Worm (Caenorhabditis elegans) whole organism, dauer: Measurements from ENCODE around the gene C44B11.4.

Experiments used
- unc-62 ChIP-seq: sonication (generic microtip); optimal IDR thresholded peaks from 2 replicates; lab custom pipeline; 2017; ENCODE audit warnings: missing biosample characterization, missing genetic modification reagents, missing genetic modification characterization

C44B11.4 gene

ce11 chrIII:3152848-3153247 lies 9.3 kb upstream of the C44B11.4 start, which contains the start of gene C44B11.6:
Gene C44B11.6, plus strand, starts transcription at chrIII:3153148.
- no peak for TF ChIP-seq unc-62 (GFP tag; lab: Kevin White, UChicago)

DNA sequence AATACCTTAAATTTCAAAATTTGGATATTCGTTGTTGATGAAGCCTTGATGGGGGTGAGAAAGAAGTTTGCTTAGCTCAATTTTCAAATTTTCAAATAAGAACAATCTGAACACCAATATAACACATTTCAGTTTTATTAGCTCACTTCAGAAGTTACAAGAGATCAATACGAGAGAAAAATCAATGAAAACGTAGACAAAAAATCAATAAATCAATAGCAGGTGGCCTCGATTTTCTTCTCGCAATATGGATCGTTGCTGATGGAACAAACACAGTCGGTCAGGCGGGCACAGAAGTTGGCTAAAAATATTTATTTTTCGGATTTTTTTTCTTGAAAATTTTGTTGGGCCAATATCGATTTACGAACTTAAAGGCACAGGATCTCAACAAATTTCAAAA lies 1.5 kb downstream of the C44B11.4 start:
- no peak for TF ChIP-seq unc-62 (GFP tag; lab: Kevin White, UChicago)

ce11 chrIII:3140227-3140626 lies 3.3 kb downstream of the C44B11.4 start:
- no peak for TF ChIP-seq unc-62 (GFP tag; lab: Kevin White, UChicago)

DNA sequence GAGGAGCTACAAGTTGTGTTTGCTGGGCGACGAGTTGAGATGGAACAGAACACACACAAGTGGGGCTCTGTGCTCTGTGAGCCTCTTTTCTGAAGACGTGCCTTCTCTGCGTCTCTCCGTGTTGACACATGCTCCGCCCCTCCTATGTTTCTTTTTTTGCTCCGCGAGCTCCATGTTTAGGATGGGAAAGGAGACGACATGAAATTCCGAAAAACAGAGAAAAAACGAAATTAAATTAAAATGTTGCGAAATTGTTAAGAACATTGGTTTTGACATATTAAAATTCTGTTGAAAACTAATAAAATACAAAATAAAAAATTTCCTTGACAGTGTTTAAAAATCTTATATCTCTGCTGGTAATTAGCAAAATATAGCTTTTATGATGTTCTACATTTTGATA lies 4.4 kb downstream of the C44B11.4 start, which contains the start of gene mec-12:
TSS of gene mec-12 (minus strand) at position 91 of the 400 bp plus-strand sequence.
- TF ChIP-seq unc-62 (GFP tag; lab: Kevin White, UChicago), result no peak

ce11 chrIII:3138087-3138486 lies 5.5 kb downstream of the C44B11.4 start:
- no peak for TF ChIP-seq unc-62 (GFP tag; lab: Kevin White, UChicago)

- TF ChIP-seq unc-62 (GFP tag; lab: Kevin White, UChicago), result no peak
Observed at ce11 chrIII:3136325-3137001, 7.1 kb downstream of the C44B11.4 start.

DNA sequence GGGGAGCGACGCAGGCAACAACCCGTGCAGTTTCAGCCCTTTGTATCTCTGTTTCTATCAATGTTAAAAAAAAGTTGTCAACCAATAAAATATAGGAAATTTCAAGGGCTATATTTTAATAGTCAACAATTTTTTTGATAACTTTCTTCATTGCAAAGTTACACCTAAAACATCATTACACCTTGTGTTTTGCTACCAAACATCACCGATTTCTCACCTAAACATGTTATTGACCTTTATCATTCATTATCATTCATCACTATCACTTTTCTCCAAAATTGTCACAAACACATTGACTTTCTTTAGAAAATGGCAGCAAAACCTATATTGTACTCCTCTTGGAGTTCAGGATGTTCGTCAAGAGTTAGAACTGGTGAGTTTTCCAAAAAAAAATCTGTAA lies 14.5 kb downstream of the C44B11.4 start, which contains the start of gene Y53G8B.1:
TSS of gene Y53G8B.1 (plus strand) at position 242 of the 400 bp plus-strand sequence.
- no peak for TF ChIP-seq unc-62 (GFP tag; lab: Kevin White, UChicago)

DNA sequence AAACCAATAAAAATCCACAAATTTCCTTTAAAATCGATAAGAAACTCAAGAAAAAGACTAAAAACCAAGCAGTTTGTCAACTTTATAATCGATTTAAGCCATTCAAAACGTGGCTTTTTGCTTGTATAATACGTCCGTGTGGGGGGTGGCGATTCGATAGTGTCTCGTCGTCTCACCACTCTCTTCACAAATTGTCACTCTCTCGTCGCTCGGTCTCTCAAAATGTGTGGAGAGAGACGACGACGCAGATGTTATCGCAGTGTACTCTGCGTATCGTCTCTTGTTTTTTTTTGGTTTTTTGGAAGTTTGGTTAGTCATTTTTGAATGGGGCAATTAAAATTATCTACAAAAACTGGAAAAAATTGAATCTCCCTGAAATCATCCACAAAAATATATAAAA lies 15.9 kb downstream of the C44B11.4 start:
- no peak for TF ChIP-seq unc-62 (GFP tag; lab: Kevin White, UChicago)

DNA sequence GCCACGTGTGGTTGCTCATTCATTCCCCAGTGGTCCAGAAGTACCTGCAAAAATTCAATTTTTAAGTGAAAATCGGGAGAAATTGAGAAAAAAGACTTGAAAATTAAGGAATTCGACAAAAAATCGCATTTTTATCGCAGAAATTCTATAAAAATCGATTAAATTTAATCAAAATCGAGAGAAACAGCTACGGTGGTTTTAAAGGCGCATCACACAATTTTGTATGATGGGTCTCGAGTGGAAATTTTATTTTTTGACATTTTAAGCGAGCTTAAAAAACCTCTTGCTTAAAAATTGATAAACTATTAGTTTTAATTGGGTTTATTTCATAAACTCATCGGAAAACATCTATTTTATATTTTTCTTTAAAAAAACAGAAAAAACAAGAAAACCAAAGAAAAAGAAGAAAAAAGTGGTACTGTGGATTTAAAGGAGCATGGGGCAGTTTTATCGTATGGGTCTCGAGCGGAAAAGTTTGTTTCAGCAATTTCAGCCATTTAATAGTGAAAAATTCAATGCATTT lies 16.4 kb downstream of the C44B11.4 start, which contains the start of gene nipa-1:
TSS of gene nipa-1 (minus strand) at position 51 of the 523 bp plus-strand sequence.
- no peak for TF ChIP-seq unc-62 (GFP tag; lab: Kevin White, UChicago)

ce11 chrIII:3124209-3124786 lies 19.3 kb downstream of the C44B11.4 start:
- no peak for TF ChIP-seq unc-62 (GFP tag; lab: Kevin White, UChicago)

DNA sequence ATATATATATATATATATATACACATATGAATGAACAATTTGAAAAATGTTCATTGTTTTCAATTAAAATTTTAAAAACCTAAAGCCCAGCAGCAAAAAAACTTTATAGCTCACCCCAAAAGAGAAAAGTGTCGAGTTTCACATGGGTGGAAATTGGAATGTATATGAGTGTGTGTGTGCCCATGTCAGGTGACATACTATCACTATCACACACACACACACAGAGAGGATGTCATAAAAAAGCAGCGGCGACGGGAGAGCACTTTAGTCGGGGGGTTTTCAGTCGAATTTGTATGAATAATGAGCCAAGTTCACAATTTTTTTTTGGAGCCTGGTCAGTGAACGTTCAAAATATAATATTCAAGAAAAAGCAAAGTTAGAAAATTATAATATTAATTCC lies 23.6 kb downstream of the C44B11.4 start:
- no peak for TF ChIP-seq unc-62 (GFP tag; lab: Kevin White, UChicago)

DNA sequence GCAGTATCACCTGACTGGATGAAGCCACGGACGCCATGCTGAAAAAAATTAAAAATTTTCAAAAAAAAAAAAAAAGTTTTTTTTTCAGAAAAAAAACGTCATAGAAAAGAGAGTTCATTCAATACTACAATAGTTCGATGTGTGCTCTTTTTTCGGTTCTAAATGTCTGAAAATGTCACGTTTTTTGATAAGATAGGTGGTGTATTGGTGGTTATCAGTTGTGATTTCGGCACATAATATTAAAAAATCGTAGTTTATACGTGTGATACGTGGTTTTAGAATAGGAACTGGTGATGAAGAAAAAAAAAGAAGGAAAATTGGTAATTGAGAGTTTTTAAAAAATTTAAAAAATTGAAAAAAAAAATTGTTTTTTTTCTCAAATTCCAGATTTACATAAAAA lies 26.6 kb downstream of the C44B11.4 start:
- TF ChIP-seq unc-62 (GFP tag; lab: Kevin White, UChicago), result no peak

DNA sequence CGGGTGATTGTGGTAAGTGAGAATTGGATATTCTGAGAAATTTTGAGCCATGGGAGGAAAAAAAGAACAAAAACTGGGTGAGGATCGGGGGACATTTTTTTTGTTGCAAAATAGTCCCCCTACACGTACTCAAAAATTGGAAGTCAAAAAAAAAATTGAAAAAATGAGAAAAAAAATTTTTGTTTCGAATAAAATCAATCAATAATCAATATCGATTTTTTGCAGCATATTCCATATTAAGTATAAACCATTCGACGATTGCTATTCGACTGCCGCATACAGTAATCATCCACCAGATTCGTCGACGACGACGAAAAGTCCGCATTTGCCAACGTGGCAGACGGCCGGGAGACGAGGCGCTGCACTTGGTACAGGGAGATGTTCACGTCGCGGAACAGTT lies 30.9 kb downstream of the C44B11.4 start:
- no peak for TF ChIP-seq unc-62 (GFP tag; lab: Kevin White, UChicago)

DNA sequence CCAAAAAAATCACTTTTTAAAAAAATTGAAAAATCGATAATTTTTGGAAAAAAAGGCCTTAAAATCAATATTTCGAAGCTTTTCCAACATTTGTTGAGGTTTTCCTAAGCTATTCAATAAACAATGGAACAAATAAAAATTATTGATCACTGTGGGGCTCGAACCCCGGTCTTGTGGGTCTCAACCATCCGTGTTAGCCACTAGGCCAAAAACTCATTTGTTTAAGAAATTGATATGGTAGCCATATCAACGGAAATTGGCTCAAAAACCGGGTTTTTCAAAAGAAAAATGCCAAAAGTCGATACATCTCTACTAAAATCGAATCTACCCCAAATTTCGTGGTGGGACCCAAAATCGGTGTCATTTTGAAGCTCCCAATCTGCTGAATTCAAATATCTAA lies 31.6 kb downstream of the C44B11.4 start:
- TF ChIP-seq unc-62 (GFP tag; lab: Kevin White, UChicago), result no peak

ce11 chrIII:3111534-3111933 lies 32.0 kb downstream of the C44B11.4 start:
- no peak for TF ChIP-seq unc-62 (GFP tag; lab: Kevin White, UChicago)

DNA sequence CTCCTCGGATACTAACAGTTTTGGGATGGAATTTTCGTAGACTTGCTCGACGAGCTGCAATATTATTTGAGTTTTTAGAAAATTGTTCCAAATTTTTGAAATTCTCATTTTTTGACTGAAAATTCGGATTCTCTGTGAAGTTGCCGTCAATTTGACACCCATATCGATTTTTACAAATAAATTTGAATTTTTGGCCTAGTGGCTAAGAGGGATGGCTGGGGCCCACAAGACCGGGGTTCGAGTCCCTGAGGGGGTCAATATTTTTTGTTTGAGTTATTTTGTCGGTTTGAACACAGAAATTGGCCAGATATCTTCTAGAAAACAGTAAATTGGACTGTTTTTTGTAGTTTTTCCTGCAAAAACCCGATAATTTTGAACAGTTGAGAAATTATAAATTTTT lies 32.9 kb downstream of the C44B11.4 start:
- TF ChIP-seq unc-62 (GFP tag; lab: Kevin White, UChicago), result no peak

ce11 chrIII:3109564-3109963 lies 34.0 kb downstream of the C44B11.4 start:
- TF ChIP-seq unc-62 (GFP tag; lab: Kevin White, UChicago), result no peak
